Worm (Caenorhabditis elegans) whole organism, midembryonic: ENCODE results near the gene Y43F8B.15.

Experiments used
- cog-1 ChIP-seq: sonication (generic microtip); optimal IDR thresholded peaks from 2 replicates; lab custom pipeline; 2016; ENCODE audit warnings: missing genetic modification characterization, missing compliant biosample characterization
- flt-1 ChIP-seq: fragments of 200-800 bp; sonication (Bioruptor generic); IDR thresholded peaks from 2 replicates; pipeline ENCODE4 v1.3.6; 2022; ENCODE audit warnings: missing genetic modification characterization, missing compliant biosample characterization
- tab-1 ChIP-seq: fragments of 200-800 bp; sonication (Bioruptor generic); IDR thresholded peaks from 2 replicates; pipeline ENCODE4 v1.3.6; 2022; ENCODE audit warnings: missing genetic modification characterization, missing compliant biosample characterization
- ztf-29 ChIP-seq: fragments of 200-800 bp; sonication (Bioruptor generic); IDR thresholded peaks from 2 replicates; pipeline ENCODE4 v1.3.6; 2022; ENCODE audit warnings: missing genetic modification reagents, missing genetic modification characterization, missing compliant biosample characterization

- TF ChIP-seq tab-1 (GFP tag; lab: Robert Waterston, UW) (no peak), ztf-29 (no peak), flt-1 (GFP tag; lab: Robert Waterston, UW) (no peak), cog-1 (no peak)
Measured at ce11 chrV:19501389-19501788, 39.5 kb upstream of the Y43F8B.15 start.
